Worm (Caenorhabditis elegans): ENCODE measurements around the gene vps-16.

Gene vps-16

ce11 chrIII:6446807-6447206, 13.8 kb downstream of the vps-16 start, which contains the start of gene let-721:
TSS of gene let-721 (minus strand) at chrIII:6446907.
- no peak for TF ChIP-seq fkh-2 (tag; optimal IDR thresholded peaks at IDR 0.05)
- no peak for TF ChIP-seq mml-1 (tag; optimal IDR thresholded peaks at IDR 0.05)
- TF ChIP-seq daf-12 (tag; optimal IDR thresholded peaks at IDR 0.05), result no peak
- TF ChIP-seq skn-1 (tag; optimal IDR thresholded peaks at IDR 0.05), result no peak
- TF ChIP-seq egl-27 (tag; optimal IDR thresholded peaks at IDR 0.05), result no peak
- no peak for TF ChIP-seq mdl-1 (tag; optimal IDR thresholded peaks at IDR 0.05)
- TF ChIP-seq lin-39 (tag; optimal IDR thresholded peaks at IDR 0.05), result no peak

- peak; percentile 9 for TF ChIP-seq jun-1 (tag; optimal IDR thresholded peaks at IDR 0.05)
- peak; percentile 60 for TF ChIP-seq pqm-1 (tag; optimal IDR thresholded peaks at IDR 0.05)
- TF ChIP-seq unc-62 (GFP tag; optimal IDR thresholded peaks at IDR 0.05), result no peak
- no peak for TF ChIP-seq skn-1 (tag; optimal IDR thresholded peaks at IDR 0.05)
- TF ChIP-seq aly-2 (tag; optimal IDR thresholded peaks at IDR 0.05), result no peak
- no peak for TF ChIP-seq nhr-28 (tag; optimal IDR thresholded peaks at IDR 0.05)
- TF ChIP-seq egl-5 (tag; optimal IDR thresholded peaks at IDR 0.05), result no peak
- no peak for TF ChIP-seq eor-1 (tag; optimal IDR thresholded peaks at IDR 0.05)
- TF ChIP-seq snpc-4 (tag; optimal IDR thresholded peaks at IDR 0.05), result peak; percentile 32
- no peak for TF ChIP-seq daf-12 (tag; optimal IDR thresholded peaks at IDR 0.05)
- TF ChIP-seq nhr-77 (tag; optimal IDR thresholded peaks at IDR 0.05), result no peak
- no peak for TF ChIP-seq fkh-2 (tag; optimal IDR thresholded peaks at IDR 0.05)
- TF ChIP-seq zag-1 (tag; optimal IDR thresholded peaks at IDR 0.05), result no peak
- no peak for TF ChIP-seq R02D3.7 (tag; optimal IDR thresholded peaks at IDR 0.05)
- TF ChIP-seq lin-15B (tag; optimal IDR thresholded peaks at IDR 0.05), result no peak
- peak; percentile 58 for TF ChIP-seq nfya-1 (tag; optimal IDR thresholded peaks at IDR 0.05; ENCODE audit: insufficient read depth)
- no peak for TF ChIP-seq elt-3 (tag; optimal IDR thresholded peaks at IDR 0.05)
- no peak for TF ChIP-seq mml-1 (tag; optimal IDR thresholded peaks at IDR 0.05)
- TF ChIP-seq lin-39 (tag; optimal IDR thresholded peaks at IDR 0.05), result no peak
- TF ChIP-seq pha-4 (tag; optimal IDR thresholded peaks at IDR 0.05), result peak; percentile 56
- TF ChIP-seq fkh-10 (GFP tag; optimal IDR thresholded peaks at IDR 0.05), result no peak
- TF ChIP-seq ztf-11 (tag; optimal IDR thresholded peaks at IDR 0.05), result no peak
- TF ChIP-seq elt-1 (tag; optimal IDR thresholded peaks at IDR 0.05), result no peak
- TF ChIP-seq fos-1 (tag; optimal IDR thresholded peaks at IDR 0.05), result no peak
- peak; percentile 53 for TF ChIP-seq mdl-1 (tag; optimal IDR thresholded peaks at IDR 0.05)
- peak; percentile 57 for TF ChIP-seq nhr-23 (tag; optimal IDR thresholded peaks at IDR 0.05)
- no peak for TF ChIP-seq ztf-4 (tag; optimal IDR thresholded peaks at IDR 0.05)
- no peak for TF ChIP-seq egl-27 (tag; optimal IDR thresholded peaks at IDR 0.05)
- peak; percentile 62 for TF ChIP-seq lsy-12 (tag; optimal IDR thresholded peaks at IDR 0.05)
- peak; percentile 8 for TF ChIP-seq ceh-28 (tag; optimal IDR thresholded peaks at IDR 0.05)
- TF ChIP-seq nhr-43 (tag; optimal IDR thresholded peaks at IDR 0.05; ENCODE audit: poor library complexity, severe bottlenecking), result peak; percentile 81
- TF ChIP-seq ceh-16 (tag; optimal IDR thresholded peaks at IDR 0.05), result no peak
- no peak for TF ChIP-seq nhr-76 (tag; optimal IDR thresholded peaks at IDR 0.05)
- TF ChIP-seq nhr-67 (tag; optimal IDR thresholded peaks at IDR 0.05), result no peak
- TF ChIP-seq ceh-82 (tag; optimal IDR thresholded peaks at IDR 0.05), result no peak
- TF ChIP-seq unc-39 (tag; optimal IDR thresholded peaks at IDR 0.05), result no peak
- TF ChIP-seq sea-2 (GFP tag; optimal IDR thresholded peaks at IDR 0.05), result no peak
- TF ChIP-seq nhr-237 (tag; optimal IDR thresholded peaks at IDR 0.05), result no peak
- peak; percentile 43 for TF ChIP-seq hmg-11 (tag; optimal IDR thresholded peaks at IDR 0.05)
- TF ChIP-seq nhr-11 (tag; optimal IDR thresholded peaks at IDR 0.05), result peak; percentile 40
- TF ChIP-seq elt-2 (tag; optimal IDR thresholded peaks at IDR 0.05), result peak; percentile 80
- TF ChIP-seq nhr-12 (tag; optimal IDR thresholded peaks at IDR 0.05), result no peak
- no peak for TF ChIP-seq ZK546.5 (tag; optimal IDR thresholded peaks at IDR 0.05)
- TF ChIP-seq tbx-2 (tag; optimal IDR thresholded peaks at IDR 0.05), result no peak
- TF ChIP-seq nhr-25 (tag; optimal IDR thresholded peaks at IDR 0.05), result peak; percentile 58
- TF ChIP-seq ceh-9 (tag; optimal IDR thresholded peaks at IDR 0.05), result no peak
- no peak for TF ChIP-seq ama-1 (optimal IDR thresholded peaks at IDR 0.05)
Observed at ce11 chrIII:6447521-6447920, 14.5 kb downstream of the vps-16 start.
